Worm (Caenorhabditis elegans) whole organism, young adult: ENCODE data around the gene fust-1.

Source experiments
- Y53G8AR.9 ChIP-seq: fragments of 200-800 bp; sonication (Bioruptor generic); conservative IDR thresholded peaks from 2 replicates; pipeline ENCODE4 v1.3.6; 2022; ENCODE audit warnings: missing genetic modification reagents, missing genetic modification characterization, missing compliant biosample characterization
- dpl-1 ChIP-seq: fragments of 150-350 bp; optimal IDR thresholded peaks from 2 replicates; lab custom pipeline; 2014; ENCODE audit warnings: missing biosample characterization, missing genetic modification reagents, missing genetic modification characterization
- lin-26 ChIP-seq: fragments of 200-800 bp; sonication (Bioruptor generic); IDR thresholded peaks from 2 replicates; pipeline ENCODE4 v1.3.6; 2022; ENCODE audit warnings: missing genetic modification reagents, missing genetic modification characterization, missing compliant biosample characterization
- lir-1 ChIP-seq: fragments of 200-800 bp; sonication (Bioruptor generic); conservative IDR thresholded peaks from 2 replicates; pipeline ENCODE4 v1.3.6; 2022; ENCODE audit warnings: missing genetic modification reagents, missing genetic modification characterization, missing compliant biosample characterization
- nfya-1 ChIP-seq: sonication (generic microtip); optimal IDR thresholded peaks from 2 replicates; lab custom pipeline; 2017; ENCODE audit warnings: antibody characterized with exemption, missing compliant biosample characterization, missing genetic modification characterization, borderline replicate concordance; ENCODE audit not compliant: insufficient read depth
- nhr-90 ChIP-seq: sonication (generic microtip); optimal IDR thresholded peaks from 2 replicates; lab custom pipeline; 2016; ENCODE audit warnings: missing genotype, mild to moderate bottlenecking, missing genetic modification characterization, missing compliant biosample characterization
- sea-2 ChIP-seq: fragments of 200-800 bp; sonication (Bioruptor generic); IDR thresholded peaks from 2 replicates; pipeline ENCODE4 v1.3.6; 2022; ENCODE audit warnings: missing genetic modification characterization, missing compliant biosample characterization

ce11 chrII:7154711-7155110, 2.3 kb downstream of the fust-1 start:
- TF ChIP-seq nfya-1 (tag; lab: Kevin White, UChicago) = no peak
- TF ChIP-seq sea-2 (GFP tag; lab: Robert Waterston, UW) = no peak
- TF ChIP-seq lir-1 (GFP tag; lab: Robert Waterston, UW) = no peak
- no peak for TF ChIP-seq dpl-1 (GFP tag; lab: Kevin White, UChicago)
- TF ChIP-seq nhr-90 = no peak
- no peak; the same call in 1 of the 2 replicates for TF ChIP-seq lin-26 (GFP tag; lab: Robert Waterston, UW)
- no peak for TF ChIP-seq Y53G8AR.9 (GFP tag; lab: Robert Waterston, UW)
